Fruit fly (Drosophila melanogaster) whole organism, adult: ENCODE data around the gene msl-1.

Source experiments
- CG11617 ChIP-seq: fragments of 200-800 bp; sonication (Bioruptor generic); optimal IDR thresholded peaks from 2 replicates; lab custom pipeline; 2017; ENCODE audit warnings: mild to moderate bottlenecking, missing biosample characterization, missing genetic modification reagents, missing genetic modification characterization
- CG12768 ChIP-seq: fragments of 200-800 bp; sonication (Bioruptor generic); optimal IDR thresholded peaks from 2 replicates; lab custom pipeline; 2017; ENCODE audit warnings: missing biosample characterization, missing genetic modification characterization, mild to moderate bottlenecking, moderate library complexity, missing genetic modification reagents
- CG14711 ChIP-seq: fragments of 200-800 bp; sonication (Bioruptor generic); optimal IDR thresholded peaks from 2 replicates; lab custom pipeline; 2018; ENCODE audit warnings: missing biosample characterization, mild to moderate bottlenecking, missing genetic modification characterization, moderate library complexity
- CG1620 ChIP-seq: fragments of 200-800 bp; sonication (Bioruptor generic); optimal IDR thresholded peaks from 2 replicates; lab custom pipeline; 2016; ENCODE audit warnings: missing biosample characterization, missing genetic modification characterization
- CG33017 ChIP-seq: fragments of 200-800 bp; sonication (Bioruptor generic); optimal IDR thresholded peaks from 2 replicates; lab custom pipeline; 2018; ENCODE audit warnings: missing biosample characterization, mild to moderate bottlenecking, missing genetic modification characterization, moderate library complexity
- CG5204 ChIP-seq: fragments of 200-800 bp; sonication (Bioruptor generic); optimal IDR thresholded peaks from 2 replicates; lab custom pipeline; 2016; ENCODE audit warnings: missing biosample characterization, missing genetic modification characterization
- CG7045 ChIP-seq: fragments of 200-800 bp; sonication (Bioruptor generic); optimal IDR thresholded peaks from 2 replicates; lab custom pipeline; 2017; ENCODE audit warnings: missing biosample characterization, mild to moderate bottlenecking, missing genetic modification characterization
- CG7101 ChIP-seq: fragments of 200-800 bp; sonication (Bioruptor generic); optimal IDR thresholded peaks from 2 replicates; lab custom pipeline; 2018; ENCODE audit warnings: missing biosample characterization, mild to moderate bottlenecking, missing genetic modification characterization, moderate library complexity
- Clk ChIP-seq: fragments of 200-800 bp; sonication (Bioruptor generic); optimal IDR thresholded peaks from 2 replicates; lab custom pipeline; 2017; ENCODE audit warnings: missing biosample characterization, missing genetic modification characterization
- Crg-1 ChIP-seq: fragments of 200-800 bp; sonication (Bioruptor generic); optimal IDR thresholded peaks from 2 replicates; lab custom pipeline; 2016; ENCODE audit warnings: missing biosample characterization, missing genetic modification characterization
- Hr96 ChIP-seq: fragments of 200-800 bp; sonication (Bioruptor generic); optimal IDR thresholded peaks from 2 replicates; lab custom pipeline; 2016; ENCODE audit warnings: missing biosample characterization, missing genetic modification characterization
- Mnt ChIP-seq: fragments of 200-800 bp; sonication (Bioruptor generic); optimal IDR thresholded peaks from 2 replicates; lab custom pipeline; 2016; ENCODE audit warnings: missing biosample characterization, mild to moderate bottlenecking, missing genetic modification characterization
- bab1 ChIP-seq: fragments of 200-800 bp; sonication (Bioruptor generic); optimal IDR thresholded peaks from 3 replicates; lab custom pipeline; 2019; ENCODE audit warnings: missing biosample characterization, mild to moderate bottlenecking, missing genetic modification characterization, moderate library complexity
- cic ChIP-seq: fragments of 200-800 bp; sonication (Bioruptor generic); optimal IDR thresholded peaks from 2 replicates; lab custom pipeline; 2017; ENCODE audit warnings: missing biosample characterization, mild to moderate bottlenecking, missing genetic modification characterization, moderate library complexity
- cnc ChIP-seq, 2 experiments: fragments of >200 bp; optimal IDR thresholded peaks; 2 replicates each; lab custom pipeline; 2017
- kay ChIP-seq: fragments of 200-800 bp; sonication (Bioruptor generic); peaks from one replicate; lab custom pipeline; 2016; ENCODE audit warnings: missing biosample characterization, missing genetic modification characterization, borderline replicate concordance
- ovo ChIP-seq: fragments of 200-800 bp; sonication (Bioruptor generic); optimal IDR thresholded peaks from 2 replicates; lab custom pipeline; 2016; ENCODE audit warnings: missing biosample characterization, missing genetic modification characterization
- pad ChIP-seq: fragments of 200-800 bp; sonication (Bioruptor generic); optimal IDR thresholded peaks from 3 replicates; lab custom pipeline; 2017; ENCODE audit warnings: missing biosample characterization, missing genetic modification characterization, mild to moderate bottlenecking, moderate library complexity, missing genetic modification reagents
- tj ChIP-seq: fragments of 200-800 bp; sonication (Bioruptor generic); optimal IDR thresholded peaks from 3 replicates; lab custom pipeline; 2017; ENCODE audit warnings: missing biosample characterization, mild to moderate bottlenecking, missing genetic modification characterization, moderate library complexity
- toe ChIP-seq: fragments of 200-800 bp; sonication (Bioruptor generic); optimal IDR thresholded peaks from 2 replicates; lab custom pipeline; 2016; ENCODE audit warnings: missing biosample characterization, missing genetic modification characterization

The msl-1 gene

dm6 chr2L:18665952-18666606, 22.5 kb downstream of the msl-1 start:
- TF ChIP-seq ovo (GFP tag; lab: Kevin White, UChicago): no peak
- TF ChIP-seq toe (GFP tag; lab: Kevin White, UChicago): peak; percentile 35
- TF ChIP-seq tj (GFP tag; lab: Kevin White, UChicago): no peak
- TF ChIP-seq CG14711 (tag; lab: Kevin White, UChicago): no peak
- peak; percentile 43 for TF ChIP-seq CG1620 (GFP tag; lab: Kevin White, UChicago)
- no peak for TF ChIP-seq CG33017 (tag; lab: Kevin White, UChicago)
- TF ChIP-seq CG7101: no peak
- TF ChIP-seq CG12768: no peak
- TF ChIP-seq Clk (GFP tag; lab: Kevin White, UChicago): no peak
- peak; percentile 50 for TF ChIP-seq CG5204 (GFP tag; lab: Kevin White, UChicago)
- TF ChIP-seq CG11617: no peak
- TF ChIP-seq bab1 (GFP tag; lab: Kevin White, UChicago): peak; percentile 14
- TF ChIP-seq cnc (optimal IDR thresholded peaks at IDR 0.05; lab: Kevin White, UChicago): no peak
- TF ChIP-seq cic: no peak
- TF ChIP-seq CG7045 (GFP tag; lab: Kevin White, UChicago): no peak
- no peak for TF ChIP-seq Mnt (GFP tag; lab: Kevin White, UChicago)
- TF ChIP-seq Hr96: peak; percentile 2
- no peak for TF ChIP-seq pad (GFP tag; lab: Kevin White, UChicago)
- TF ChIP-seq Crg-1: no peak
- no peak for TF ChIP-seq kay (GFP tag; lab: Kevin White, UChicago)

dm6 chr2L:18664707-18665550, 23.7 kb downstream of the msl-1 start:
- TF ChIP-seq cnc (optimal IDR thresholded peaks at IDR 0.05; lab: Kevin White, UChicago): no peak
- no peak for TF ChIP-seq Clk (GFP tag; lab: Kevin White, UChicago)
- no peak for TF ChIP-seq pad (GFP tag; lab: Kevin White, UChicago)
- no peak for TF ChIP-seq CG33017 (tag; lab: Kevin White, UChicago)
- no peak for TF ChIP-seq CG1620 (GFP tag; lab: Kevin White, UChicago)
- no peak for TF ChIP-seq Mnt (GFP tag; lab: Kevin White, UChicago)
- TF ChIP-seq Crg-1: no peak
- no peak for TF ChIP-seq ovo (GFP tag; lab: Kevin White, UChicago)
- no peak for TF ChIP-seq CG11617
- no peak for TF ChIP-seq CG12768
- no peak for TF ChIP-seq bab1 (GFP tag; lab: Kevin White, UChicago)
- no peak for TF ChIP-seq tj (GFP tag; lab: Kevin White, UChicago)
- no peak for TF ChIP-seq toe (GFP tag; lab: Kevin White, UChicago)
- no peak for TF ChIP-seq Hr96
- no peak for TF ChIP-seq CG14711 (tag; lab: Kevin White, UChicago)
- TF ChIP-seq CG5204 (GFP tag; lab: Kevin White, UChicago): no peak

DNA sequence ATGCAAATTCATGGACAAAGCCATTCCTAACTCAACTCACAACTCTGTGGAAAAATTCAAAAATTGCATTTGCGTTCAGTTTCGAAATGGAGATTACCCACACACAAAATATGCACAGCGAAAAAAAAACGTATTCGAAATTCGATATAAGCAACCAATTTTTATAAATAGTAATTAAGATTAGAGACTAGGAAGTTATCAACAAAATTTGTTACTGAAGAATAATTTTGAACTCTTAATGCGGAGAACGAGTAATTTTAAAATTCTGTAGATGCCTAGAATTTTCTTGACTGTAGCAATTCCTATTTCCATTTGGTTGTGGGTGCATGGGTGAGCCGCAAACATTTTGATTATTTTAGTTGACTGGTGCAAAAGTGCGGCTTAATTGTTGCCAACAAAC, 25.2 kb downstream of the msl-1 start:
- no peak for TF ChIP-seq CG12768
- TF ChIP-seq kay (GFP tag; lab: Kevin White, UChicago): peak; percentile 6

dm6 chr2L:18658108-18658507, 30.5 kb downstream of the msl-1 start:
- no peak for TF ChIP-seq Clk (GFP tag; lab: Kevin White, UChicago)
- no peak for TF ChIP-seq CG7045 (GFP tag; lab: Kevin White, UChicago)
- TF ChIP-seq bab1 (GFP tag; lab: Kevin White, UChicago): no peak
- no peak for TF ChIP-seq cic
- TF ChIP-seq kay (GFP tag; lab: Kevin White, UChicago): no peak
- TF ChIP-seq Mnt (GFP tag; lab: Kevin White, UChicago): no peak
- no peak for TF ChIP-seq CG1620 (GFP tag; lab: Kevin White, UChicago)
- no peak for TF ChIP-seq cnc (optimal IDR thresholded peaks at IDR 0.05; lab: Kevin White, UChicago)
- TF ChIP-seq CG5204 (GFP tag; lab: Kevin White, UChicago): no peak
- no peak for TF ChIP-seq CG12768
- no peak for TF ChIP-seq CG14711 (tag; lab: Kevin White, UChicago)
- no peak for TF ChIP-seq Crg-1
- TF ChIP-seq CG11617: no peak
- TF ChIP-seq CG33017 (tag; lab: Kevin White, UChicago): no peak
- TF ChIP-seq CG7101: no peak
- no peak for TF ChIP-seq toe (GFP tag; lab: Kevin White, UChicago)
- no peak for TF ChIP-seq tj (GFP tag; lab: Kevin White, UChicago)

DNA sequence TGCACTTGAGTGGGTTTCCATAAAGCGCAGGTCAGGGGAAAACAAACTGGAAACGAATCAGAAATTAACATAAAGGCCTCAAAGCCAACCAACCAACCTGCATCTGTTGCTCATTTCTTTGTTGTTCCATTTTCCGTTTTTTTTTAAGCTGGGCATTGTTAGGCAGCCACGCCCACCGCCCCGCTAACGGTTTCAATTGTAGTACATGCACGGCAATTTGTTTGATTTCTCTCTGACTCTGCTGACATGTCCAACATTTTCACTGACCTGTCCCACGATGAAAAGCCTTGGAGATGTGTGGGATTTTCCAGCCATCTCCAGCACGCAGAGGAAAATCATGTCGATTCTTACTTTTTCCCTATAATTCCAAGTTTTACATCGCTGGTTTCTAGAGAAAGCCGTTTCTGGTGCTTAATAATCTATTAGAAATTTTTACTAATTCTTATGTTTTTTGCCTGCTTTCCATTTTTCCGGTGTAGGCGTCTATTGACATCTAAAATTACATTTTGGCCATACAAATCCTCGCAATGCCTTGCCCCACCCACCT, 31.8 kb downstream of the msl-1 start:
- TF ChIP-seq CG14711 (tag; lab: Kevin White, UChicago) (no peak), tj (GFP tag; lab: Kevin White, UChicago) (no peak), cic (no peak), toe (GFP tag; lab: Kevin White, UChicago) (no peak), pad (GFP tag; lab: Kevin White, UChicago) (no peak), kay (GFP tag; lab: Kevin White, UChicago) (no peak), ovo (GFP tag; lab: Kevin White, UChicago) (no peak), CG12768 (no peak), Hr96 (no peak), bab1 (GFP tag; lab: Kevin White, UChicago) (no peak)
